Worm (Caenorhabditis elegans) whole organism, midembryonic: Measurements from ENCODE around the gene mam-5.

ENCODE experiments used
- cog-1 ChIP-seq: sonication (generic microtip); optimal IDR thresholded peaks from 2 replicates; lab custom pipeline; 2016; ENCODE audit warnings: missing genetic modification characterization, missing compliant biosample characterization
- flt-1 ChIP-seq: fragments of 200-800 bp; sonication (Bioruptor generic); IDR thresholded peaks from 2 replicates; pipeline ENCODE4 v1.3.6; 2022; ENCODE audit warnings: missing genetic modification characterization, missing compliant biosample characterization
- klf-2 ChIP-seq: fragments of 200-800 bp; sonication (Bioruptor generic); conservative IDR thresholded peaks from 2 replicates; pipeline ENCODE4 v1.3.6; 2022; ENCODE audit warnings: missing genetic modification reagents, missing genetic modification characterization, missing compliant biosample characterization
- med-1 ChIP-seq: sonication (generic microtip); optimal IDR thresholded peaks from 2 replicates; lab custom pipeline; 2017; ENCODE audit warnings: missing genetic modification characterization, mild to moderate bottlenecking, missing compliant biosample characterization, antibody characterized with exemption, missing genetic modification reagents; ENCODE audit not compliant: insufficient read depth
- ref-1 ChIP-seq: fragments of 200-800 bp; sonication (Bioruptor generic); conservative IDR thresholded peaks from 2 replicates; pipeline ENCODE4 v1.3.6; 2022; ENCODE audit warnings: missing genetic modification reagents, missing genetic modification characterization, missing compliant biosample characterization
- tab-1 ChIP-seq: fragments of 200-800 bp; sonication (Bioruptor generic); IDR thresholded peaks from 2 replicates; pipeline ENCODE4 v1.3.6; 2022; ENCODE audit warnings: missing genetic modification characterization, missing compliant biosample characterization
- ztf-29 ChIP-seq: fragments of 200-800 bp; sonication (Bioruptor generic); IDR thresholded peaks from 2 replicates; pipeline ENCODE4 v1.3.6; 2022; ENCODE audit warnings: missing genetic modification reagents, missing genetic modification characterization, missing compliant biosample characterization

DNA sequence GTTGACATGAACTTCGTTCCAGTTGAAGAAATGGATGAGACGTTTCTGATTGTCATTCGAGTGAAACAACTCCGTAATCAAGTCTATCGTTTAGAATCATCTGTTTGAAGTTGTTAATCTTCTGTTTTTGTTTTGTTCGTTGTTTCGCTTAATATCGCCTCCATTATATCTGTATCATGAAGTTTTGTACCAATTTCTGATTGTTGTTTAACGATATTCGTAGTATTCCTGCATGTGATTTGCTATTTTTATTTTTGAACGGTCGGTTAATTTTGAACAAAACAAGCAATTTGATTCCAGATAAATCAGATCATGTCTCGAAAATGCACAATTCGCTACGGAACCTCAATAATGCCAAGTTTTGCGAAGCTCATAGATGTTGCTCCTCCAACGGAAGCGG, 30.1 kb downstream of the mam-5 start, which contains the start of gene C27H6.9:
- TF ChIP-seq klf-2 (no peak), flt-1 (GFP tag; lab: Robert Waterston, UW) (no peak), ztf-29 (GFP tag; lab: Robert Waterston, UW) (no peak), cog-1 (tag; lab: Kevin White, UChicago) (no peak), med-1 (GFP tag; lab: Kevin White, UChicago) (no peak), ref-1 (GFP tag; lab: Robert Waterston, UW) (no peak), tab-1 (GFP tag; lab: Robert Waterston, UW) (no peak)
